Worm (Caenorhabditis elegans) whole organism, early embryonic: Measurements from ENCODE around the gene T23B12.6.

Experiments used
- B0310.2 ChIP-seq: sonication (generic microtip); optimal IDR thresholded peaks from 2 replicates; lab custom pipeline; 2016; ENCODE audit warnings: mild to moderate bottlenecking, missing genetic modification characterization, missing compliant biosample characterization
- F13C5.2 ChIP-seq: sonication (generic microtip); optimal IDR thresholded peaks from 2 replicates; lab custom pipeline; 2017; ENCODE audit warnings: mild to moderate bottlenecking, missing genetic modification characterization, inconsistent platforms, missing compliant biosample characterization
- aly-1 ChIP-seq: sonication (generic microtip); optimal IDR thresholded peaks from 2 replicates; lab custom pipeline; 2016; ENCODE audit warnings: missing genetic modification characterization, missing compliant biosample characterization
- ama-1 ChIP-seq: fragments of 150-350 bp; optimal IDR thresholded peaks from 2 replicates; lab custom pipeline; 2014
- ceh-13 ChIP-seq: fragments of 200-800 bp; sonication (Bioruptor generic); optimal IDR thresholded peaks from 2 replicates; lab custom pipeline; 2018; ENCODE audit warnings: mild to moderate bottlenecking, missing genetic modification characterization, missing compliant biosample characterization
- ceh-36 ChIP-seq: sonication (generic microtip); optimal IDR thresholded peaks from 2 replicates; lab custom pipeline; 2016; ENCODE audit warnings: missing genetic modification characterization, inconsistent platforms, missing compliant biosample characterization
- ets-7 ChIP-seq: sonication (generic microtip); optimal IDR thresholded peaks from 2 replicates; lab custom pipeline; 2016; ENCODE audit warnings: missing genotype, missing genetic modification characterization, missing compliant biosample characterization
- flt-1 ChIP-seq: fragments of 200-800 bp; sonication (Bioruptor generic); IDR thresholded peaks from 2 replicates; pipeline ENCODE4 v1.3.6; 2022; ENCODE audit warnings: missing genetic modification characterization, missing compliant biosample characterization
- hmbx-1 ChIP-seq: sonication (generic microtip); optimal IDR thresholded peaks from 2 replicates; lab custom pipeline; 2016; ENCODE audit warnings: mild to moderate bottlenecking, missing genetic modification characterization, missing compliant biosample characterization
- hmg-4 ChIP-seq: fragments of 200-800 bp; sonication (Bioruptor generic); optimal IDR thresholded peaks from 2 replicates; lab custom pipeline; 2018; ENCODE audit warnings: mild to moderate bottlenecking, missing genetic modification characterization, missing compliant biosample characterization
- hnd-1 ChIP-seq: sonication (generic microtip); optimal IDR thresholded peaks from 2 replicates; lab custom pipeline; 2016; ENCODE audit warnings: missing genetic modification characterization, missing compliant biosample characterization
- pes-1 ChIP-seq: fragments of 200-800 bp; sonication (Bioruptor generic); IDR thresholded peaks from 2 replicates; pipeline ENCODE4 v1.3.6; 2022; ENCODE audit warnings: missing genetic modification reagents, missing genetic modification characterization, missing compliant biosample characterization
- scrt-1 ChIP-seq: fragments of 200-800 bp; sonication (Bioruptor generic); IDR thresholded peaks from 2 replicates; pipeline ENCODE4 v1.3.6; 2022; ENCODE audit warnings: missing genetic modification characterization, missing compliant biosample characterization
- sea-1 ChIP-seq: fragments of 200-800 bp; sonication (Bioruptor generic); conservative IDR thresholded peaks from 2 replicates; pipeline ENCODE4 v1.3.6; 2022; ENCODE audit warnings: missing genetic modification characterization, missing compliant biosample characterization
- tbx-11 ChIP-seq: fragments of 200-800 bp; sonication (Bioruptor generic); IDR thresholded peaks from 2 replicates; pipeline ENCODE4 v1.3.6; 2022; ENCODE audit warnings: missing genetic modification characterization, missing compliant biosample characterization
- tbx-37 ChIP-seq: fragments of 200-800 bp; sonication (Bioruptor generic); conservative IDR thresholded peaks from 2 replicates; pipeline ENCODE4 v1.3.6; 2022; ENCODE audit warnings: missing genetic modification reagents, missing genetic modification characterization, missing compliant biosample characterization
- tra-4 ChIP-seq: sonication (generic microtip); optimal IDR thresholded peaks from 2 replicates; lab custom pipeline; 2017; ENCODE audit warnings: missing genetic modification characterization, missing compliant biosample characterization

Gene T23B12.6

ce11 chrV:8481274-8481673, 21.1 kb upstream of the T23B12.6 start:
- TF ChIP-seq tra-4 (tag; lab: Kevin White, UChicago): no peak
- no peak for TF ChIP-seq pes-1 (GFP tag; lab: Robert Waterston, UW)
- TF ChIP-seq flt-1 (GFP tag; lab: Robert Waterston, UW): no peak
- TF ChIP-seq hmbx-1: no peak
- TF ChIP-seq ama-1 (lab: Kevin White, UChicago): no peak
- no peak for TF ChIP-seq hnd-1 (tag; lab: Kevin White, UChicago)
- TF ChIP-seq B0310.2 (tag; lab: Kevin White, UChicago): no peak
- TF ChIP-seq scrt-1: no peak
- no peak for TF ChIP-seq F13C5.2 (tag; lab: Kevin White, UChicago)
- TF ChIP-seq hmg-4: no peak
- no peak for TF ChIP-seq ceh-36
- TF ChIP-seq sea-1 (GFP tag; lab: Robert Waterston, UW): no peak
- TF ChIP-seq tbx-11 (GFP tag; lab: Robert Waterston, UW): no peak
- no peak for TF ChIP-seq tbx-37 (GFP tag; lab: Robert Waterston, UW)
- TF ChIP-seq ceh-13 (GFP tag; lab: Kevin White, UChicago): no peak
- no peak for TF ChIP-seq ets-7 (tag; lab: Kevin White, UChicago)
- no peak for TF ChIP-seq aly-1 (tag; lab: Kevin White, UChicago)

ce11 chrV:8470906-8471305, 10.7 kb upstream of the T23B12.6 start, which contains the start of gene gplb-1:
Gene gplb-1, minus strand, starts transcription at chrV:8471242.
- TF ChIP-seq B0310.2 (tag; lab: Kevin White, UChicago) (no peak), aly-1 (tag; lab: Kevin White, UChicago) (no peak), tbx-37 (GFP tag; lab: Robert Waterston, UW) (no peak), F13C5.2 (tag; lab: Kevin White, UChicago) (no peak), ceh-13 (GFP tag; lab: Kevin White, UChicago) (no peak), flt-1 (GFP tag; lab: Robert Waterston, UW) (no peak), hnd-1 (tag; lab: Kevin White, UChicago) (no peak), ama-1 (lab: Kevin White, UChicago) (no peak), sea-1 (GFP tag; lab: Robert Waterston, UW) (no peak), tbx-11 (GFP tag; lab: Robert Waterston, UW) (no peak), ets-7 (tag; lab: Kevin White, UChicago) (no peak), pes-1 (GFP tag; lab: Robert Waterston, UW) (no peak), tra-4 (tag; lab: Kevin White, UChicago) (no peak), ceh-36 (no peak)

ce11 chrV:8468740-8469139, 8.5 kb upstream of the T23B12.6 start, which contains the start of gene phf-30:
Gene phf-30, plus strand, starts transcription at chrV:8469040.
- TF ChIP-seq pes-1 (GFP tag; lab: Robert Waterston, UW) (no peak), tra-4 (tag; lab: Kevin White, UChicago) (no peak), tbx-37 (GFP tag; lab: Robert Waterston, UW) (no peak), ceh-36 (no peak), ceh-13 (GFP tag; lab: Kevin White, UChicago) (no peak), scrt-1 (no peak), ets-7 (tag; lab: Kevin White, UChicago) (no peak), hnd-1 (tag; lab: Kevin White, UChicago) (no peak), aly-1 (tag; lab: Kevin White, UChicago) (no peak), B0310.2 (tag; lab: Kevin White, UChicago) (no peak), tbx-11 (GFP tag; lab: Robert Waterston, UW) (no peak), ama-1 (lab: Kevin White, UChicago) (no peak), hmbx-1 (no peak), flt-1 (GFP tag; lab: Robert Waterston, UW) (no peak), sea-1 (GFP tag; lab: Robert Waterston, UW) (no peak), hmg-4 (no peak), F13C5.2 (tag; lab: Kevin White, UChicago) (no peak)

- TF ChIP-seq tbx-11 (GFP tag; lab: Robert Waterston, UW): no peak
- TF ChIP-seq ceh-36: no peak
- TF ChIP-seq ceh-13 (GFP tag; lab: Kevin White, UChicago): no peak
- TF ChIP-seq sea-1 (GFP tag; lab: Robert Waterston, UW): no peak
- TF ChIP-seq flt-1 (GFP tag; lab: Robert Waterston, UW): no peak
Measured at ce11 chrV:8467031-8467430, 6.8 kb upstream of the T23B12.6 start, which contains the start of gene mrpl-4. Gene mrpl-4, plus strand, starts transcription at chrV:8467265.

- no peak for TF ChIP-seq B0310.2 (tag; lab: Kevin White, UChicago)
- TF ChIP-seq F13C5.2 (tag; lab: Kevin White, UChicago): no peak
- TF ChIP-seq hmbx-1: no peak
- TF ChIP-seq tbx-11 (GFP tag; lab: Robert Waterston, UW): no peak
- TF ChIP-seq sea-1 (GFP tag; lab: Robert Waterston, UW): no peak
- no peak for TF ChIP-seq pes-1 (GFP tag; lab: Robert Waterston, UW)
- TF ChIP-seq hmg-4: no peak
- no peak for TF ChIP-seq ets-7 (tag; lab: Kevin White, UChicago)
- TF ChIP-seq tbx-37 (GFP tag; lab: Robert Waterston, UW): no peak
- TF ChIP-seq ceh-13 (GFP tag; lab: Kevin White, UChicago): no peak
- no peak for TF ChIP-seq tra-4 (tag; lab: Kevin White, UChicago)
- no peak for TF ChIP-seq ceh-36
- no peak for TF ChIP-seq hnd-1 (tag; lab: Kevin White, UChicago)
- no peak for TF ChIP-seq ama-1 (lab: Kevin White, UChicago)
- no peak for TF ChIP-seq aly-1 (tag; lab: Kevin White, UChicago)
- no peak for TF ChIP-seq flt-1 (GFP tag; lab: Robert Waterston, UW)
- no peak for TF ChIP-seq scrt-1
Measured at ce11 chrV:8465386-8465785, 5.2 kb upstream of the T23B12.6 start, which contains the start of gene mrps-2. Gene mrps-2, plus strand, starts transcription at chrV:8465686.

- peak; percentile 36 for TF ChIP-seq F13C5.2 (tag; lab: Kevin White, UChicago)
- TF ChIP-seq flt-1 (GFP tag; lab: Robert Waterston, UW): no peak
Measured at ce11 chrV:8462074-8462473, 1.9 kb upstream of the T23B12.6 start, which contains the start of the genes dnj-22 and natc-1. Gene dnj-22, minus strand, starts transcription at chrV:8462120. Gene natc-1, plus strand, starts transcription at chrV:8462359.

- TF ChIP-seq ceh-36: no peak
- no peak for TF ChIP-seq ama-1 (lab: Kevin White, UChicago)
- TF ChIP-seq scrt-1: no peak
- no peak for TF ChIP-seq ceh-13 (GFP tag; lab: Kevin White, UChicago)
- no peak for TF ChIP-seq ets-7 (tag; lab: Kevin White, UChicago)
- TF ChIP-seq hnd-1 (tag; lab: Kevin White, UChicago): no peak
- no peak for TF ChIP-seq tra-4 (tag; lab: Kevin White, UChicago)
- no peak for TF ChIP-seq B0310.2 (tag; lab: Kevin White, UChicago)
- no peak for TF ChIP-seq F13C5.2 (tag; lab: Kevin White, UChicago)
- TF ChIP-seq aly-1 (tag; lab: Kevin White, UChicago): no peak
- TF ChIP-seq tbx-37 (GFP tag; lab: Robert Waterston, UW): no peak
- TF ChIP-seq tbx-11 (GFP tag; lab: Robert Waterston, UW): no peak
- TF ChIP-seq sea-1 (GFP tag; lab: Robert Waterston, UW): no peak
- no peak for TF ChIP-seq flt-1 (GFP tag; lab: Robert Waterston, UW)
- TF ChIP-seq hmg-4: no peak
- TF ChIP-seq pes-1 (GFP tag; lab: Robert Waterston, UW): no peak
- TF ChIP-seq hmbx-1: no peak
Measured at ce11 chrV:8460800-8461199, 581 bp upstream of the T23B12.6 start.
